Fruit fly (Drosophila melanogaster): Measurements from ENCODE around the gene CG11885.

The CG11885 gene

DNA sequence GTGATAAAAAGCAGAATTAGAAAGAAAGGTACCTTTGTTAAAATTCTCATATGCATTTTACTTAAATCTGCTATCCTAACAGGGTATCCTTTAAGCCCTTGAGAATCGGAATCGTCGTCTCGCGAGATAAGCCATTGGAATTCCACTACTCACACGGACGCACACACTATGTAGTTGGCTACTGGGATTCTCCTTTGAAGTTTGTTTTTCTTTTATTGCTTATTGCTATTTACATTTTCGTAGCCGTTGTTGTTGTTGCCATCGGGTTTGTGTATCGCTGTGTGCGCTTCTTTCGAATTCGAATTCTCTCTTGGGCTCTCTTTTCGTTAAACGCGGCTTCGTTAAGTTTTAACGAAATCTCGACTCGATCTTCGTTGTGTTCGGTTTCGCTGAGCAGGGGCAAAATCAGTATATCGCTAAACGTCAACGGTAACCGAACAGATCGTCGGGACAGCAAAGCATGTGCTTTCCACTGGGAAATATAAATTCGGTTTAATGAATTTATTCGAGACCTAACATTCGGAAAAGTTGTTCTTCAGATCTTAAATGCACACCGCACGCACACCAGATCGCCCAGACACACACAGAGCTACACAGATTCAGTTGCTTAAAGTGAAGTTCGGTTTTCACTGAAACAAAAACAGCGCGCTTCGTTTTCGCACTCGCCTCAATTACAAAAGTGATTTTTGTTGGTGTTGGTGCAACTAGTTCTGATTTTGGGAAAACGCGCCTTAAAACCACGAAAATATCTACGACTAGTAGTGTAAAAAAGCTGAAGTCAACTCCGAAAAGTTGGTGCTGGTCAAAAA is 9.8 kb upstream of the CG11885 start, which contains the start of gene ex (continued):
- peak; percentile 30 for TF ChIP-seq trem (tag; optimal IDR thresholded peaks at IDR 0.05)
- no peak for TF ChIP-seq CG4730 (GFP tag; IDR thresholded peaks at IDR 0.05)
- TF ChIP-seq CG10431 (GFP tag; optimal IDR thresholded peaks at IDR 0.05), result peak; percentile 66
- no peak for TF ChIP-seq Atf3 (GFP tag; optimal IDR thresholded peaks at IDR 0.05)
- TF ChIP-seq danr (GFP tag; IDR thresholded peaks at IDR 0.05), result no peak; the same call in 1 of the 2 replicates
- TF ChIP-seq Fer2 (tag; optimal IDR thresholded peaks at IDR 0.05), result peak; percentile 48
- TF ChIP-seq Stat92E (GFP tag; optimal IDR thresholded peaks at IDR 0.05), result peak in 1 of 3 experiments; percentile 10
- TF ChIP-seq CG10321 (GFP tag; IDR thresholded peaks at IDR 0.05), result peak; percentile 47; the same call in 1 of the 2 replicates
- peak; percentile 67 for TF ChIP-seq CG7745 (tag; optimal IDR thresholded peaks at IDR 0.05)
- TF ChIP-seq Kr (GFP tag; optimal IDR thresholded peaks at IDR 0.05), result peak; percentile 60
- TF ChIP-seq sc (optimal IDR thresholded peaks at IDR 0.05), result no peak
- peak; percentile 52 for TF ChIP-seq sc (GFP tag; optimal IDR thresholded peaks at IDR 0.05)
- TF ChIP-seq CG10959 (GFP tag; IDR thresholded peaks at IDR 0.05), result no peak
- peak; percentile 19; the same call in 1 of the 2 replicates for TF ChIP-seq E2f1 (GFP tag; IDR thresholded peaks at IDR 0.05)
- TF ChIP-seq cas (GFP tag; IDR thresholded peaks at IDR 0.05), result no peak
- no peak for TF ChIP-seq ham (GFP tag; IDR thresholded peaks at IDR 0.05)
- TF ChIP-seq Rfx (GFP tag; IDR thresholded peaks at IDR 0.05), result no peak
- no peak for TF ChIP-seq gt (GFP tag; IDR thresholded peaks at IDR 0.05)
- TF ChIP-seq vnd (GFP tag; IDR thresholded peaks at IDR 0.05; ENCODE audit: partially characterized antibody), result no peak
- TF ChIP-seq CG15073 (GFP tag; optimal IDR thresholded peaks at IDR 0.05), result no peak
- TF ChIP-seq vfl (GFP tag; optimal IDR thresholded peaks at IDR 0.05), result no peak
- peak; percentile 35 for TF ChIP-seq NfI (GFP tag; optimal IDR thresholded peaks at IDR 0.05)
- peak; percentile 69 for TF ChIP-seq CG1792 (GFP tag; optimal IDR thresholded peaks at IDR 0.05)
- TF ChIP-seq CG7556 (GFP tag; optimal IDR thresholded peaks at IDR 0.05), result peak; percentile 33
- no peak; the same call in 2 of the 3 replicates for TF ChIP-seq zfh1 (GFP tag; IDR thresholded peaks at IDR 0.05)
- TF ChIP-seq B-H2 (GFP tag; optimal IDR thresholded peaks at IDR 0.05), result peak; percentile 75
- TF ChIP-seq Awh (GFP tag; IDR thresholded peaks at IDR 0.05), result peak; percentile 64; the same call in 1 of the 2 replicates
- TF ChIP-seq Mad (GFP tag; optimal IDR thresholded peaks at IDR 0.05), result peak; percentile 19
- no peak for TF ChIP-seq H2.0 (GFP tag; IDR thresholded peaks at IDR 0.05)
- TF ChIP-seq Ada2b (GFP tag; IDR thresholded peaks at IDR 0.05), result no peak
- no peak for TF ChIP-seq repo (GFP tag; optimal IDR thresholded peaks at IDR 0.05)
- peak; percentile 42 for TF ChIP-seq Sox102F (GFP tag; optimal IDR thresholded peaks at IDR 0.05)
- TF ChIP-seq nau (GFP tag; optimal IDR thresholded peaks at IDR 0.05), result peak; percentile 58
- no peak for TF ChIP-seq CG16815 (GFP tag; optimal IDR thresholded peaks at IDR 0.05)
- TF ChIP-seq lbe (GFP tag; optimal IDR thresholded peaks at IDR 0.05), result peak; percentile 66
- 0 out of 2 replicates have a peak, but pooled peaks have one; percentile 7 for TF ChIP-seq sim (GFP tag; IDR thresholded peaks at IDR 0.05)
- TF ChIP-seq aop (GFP tag; IDR thresholded peaks at IDR 0.05), result no peak
- TF ChIP-seq Deaf1 (tag; optimal IDR thresholded peaks at IDR 0.05), result peak; percentile 62
- no peak for TF ChIP-seq hth (optimal IDR thresholded peaks at IDR 0.05)
- no peak for TF ChIP-seq gsb (GFP tag; IDR thresholded peaks at IDR 0.05)
- no peak for TF ChIP-seq Neu2 (GFP tag; optimal IDR thresholded peaks at IDR 0.05; ENCODE audit: borderline replicate concordance)
- no peak for TF ChIP-seq CG2129 (GFP tag; IDR thresholded peaks at IDR 0.05; ENCODE audit: partially characterized antibody)
- TF ChIP-seq CG13296 (GFP tag; optimal IDR thresholded peaks at IDR 0.05), result peak; percentile 89
- TF ChIP-seq tap (tag; optimal IDR thresholded peaks at IDR 0.05), result peak; percentile 66
- TF ChIP-seq fu2 (GFP tag; optimal IDR thresholded peaks at IDR 0.05), result no peak
- no peak for TF ChIP-seq CG11085 (GFP tag; IDR thresholded peaks at IDR 0.05)
- TF ChIP-seq CG8290 (GFP tag; optimal IDR thresholded peaks at IDR 0.05), result peak; percentile 17
- TF ChIP-seq CG8290 (tag; optimal IDR thresholded peaks at IDR 0.05), result peak in 1 of 2 experiments; percentile 57
- TF ChIP-seq Adf1 (GFP tag; IDR thresholded peaks at IDR 0.05), result no peak; the same call in 1 of the 2 replicates
- TF ChIP-seq CG11504 (tag; optimal IDR thresholded peaks at IDR 0.05), result peak; percentile 51

Data from whole organism, embryonic.